Fruit fly (Drosophila melanogaster) whole organism, wandering third instar larva: ENCODE data around the gene tll.
A peak's percentile ranks its signal among the peaks of the same experiment; 100 is the strongest.

Experiments used
- Abd-B ChIP-seq: fragments of >200 bp; optimal IDR thresholded peaks from 2 replicates; lab custom pipeline; 2017; ENCODE audit warnings: missing biosample characterization, missing genetic modification characterization
- CG32264 ChIP-seq: fragments of 200-800 bp; sonication (Bioruptor generic); optimal IDR thresholded peaks from 2 replicates; lab custom pipeline; 2016; ENCODE audit warnings: missing biosample characterization, missing genetic modification characterization
- CG9705 ChIP-seq: fragments of 200-800 bp; sonication (Bioruptor generic); optimal IDR thresholded peaks from 2 replicates; lab custom pipeline; 2018; ENCODE audit warnings: missing biosample characterization, mild to moderate bottlenecking, missing genetic modification characterization
- CrebA ChIP-seq: fragments of 200-800 bp; sonication (Bioruptor generic); optimal IDR thresholded peaks from 2 replicates; lab custom pipeline; 2016; ENCODE audit warnings: missing biosample characterization, mild to moderate bottlenecking, missing genetic modification characterization, borderline replicate concordance
- Dfd ChIP-seq: fragments of >200 bp; optimal IDR thresholded peaks from 2 replicates; lab custom pipeline; 2017; ENCODE audit warnings: missing biosample characterization, missing genetic modification characterization
- Dif ChIP-seq: fragments of 200-275, 200-300 bp; sonication (Bioruptor generic); optimal IDR thresholded peaks from 2 replicates; lab custom pipeline; 2018; ENCODE audit warnings: missing biosample characterization, missing genetic modification characterization; ENCODE audit not compliant: partially characterized antibody
- GATAd ChIP-seq: sonication (Bioruptor generic); optimal IDR thresholded peaks from 2 replicates; lab custom pipeline; 2016; ENCODE audit warnings: missing biosample characterization, missing genetic modification characterization
- HLH106 ChIP-seq: fragments of 200-800 bp; optimal IDR thresholded peaks from 3 replicates; lab custom pipeline; 2019; ENCODE audit warnings: missing biosample characterization, mild to moderate bottlenecking, missing genetic modification characterization, moderate library complexity
- Hnf4 ChIP-seq: fragments of 200-800 bp; sonication (Bioruptor generic); optimal IDR thresholded peaks from 2 replicates; lab custom pipeline; 2016; ENCODE audit warnings: missing biosample characterization, mild to moderate bottlenecking, missing genetic modification characterization
- Hr78 ChIP-seq: fragments of >200 bp; optimal IDR thresholded peaks from 2 replicates; lab custom pipeline; 2017; ENCODE audit warnings: missing biosample characterization, missing genetic modification characterization
- Hr83 ChIP-seq: fragments of 200-300 bp; sonication (Bioruptor generic); optimal IDR thresholded peaks from 2 replicates; lab custom pipeline; 2016; ENCODE audit warnings: missing biosample characterization, mild to moderate bottlenecking, missing genetic modification characterization, moderate library complexity; ENCODE audit not compliant: poor library complexity, severe bottlenecking
- Jra ChIP-seq: sonication (Bioruptor generic); optimal IDR thresholded peaks from 2 replicates; lab custom pipeline; 2016; ENCODE audit warnings: missing biosample characterization, missing genetic modification characterization
- Mio ChIP-seq: sonication (Bioruptor generic); optimal IDR thresholded peaks from 2 replicates; lab custom pipeline; 2016; ENCODE audit warnings: missing biosample characterization, missing genetic modification characterization
- Myc ChIP-seq: fragments of >200 bp; optimal IDR thresholded peaks from 2 replicates; lab custom pipeline; 2017
- N ChIP-seq: fragments of >200 bp; optimal IDR thresholded peaks from 2 replicates; lab custom pipeline; 2018; ENCODE audit warnings: missing biosample characterization, missing external identifiers, missing genetic modification characterization
- OdsH ChIP-seq: fragments of 200-800 bp; sonication (Bioruptor generic); optimal IDR thresholded peaks from 2 replicates; lab custom pipeline; 2016; ENCODE audit warnings: missing biosample characterization, mild to moderate bottlenecking, missing genetic modification characterization
- Rel ChIP-seq, 2 experiments: fragments of 200-800 bp; sonication (Bioruptor generic) in 1 of 2; optimal IDR thresholded peaks; 2 replicates in 1 of 2; 3 replicates in 1 of 2; lab custom pipeline; 2016 to 2019; ENCODE audit warnings: mild to moderate bottlenecking in 2 of 2, missing biosample characterization in 2 of 2, missing genetic modification characterization in 2 of 2, moderate library complexity in 1 of 2
- Sp1 ChIP-seq: fragments of 200-800 bp; sonication (Bioruptor generic); optimal IDR thresholded peaks from 3 replicates; lab custom pipeline; 2019; ENCODE audit warnings: missing biosample characterization, mild to moderate bottlenecking, missing genetic modification characterization, moderate library complexity
- Vsx2 ChIP-seq: fragments of 200-300, 225-300 bp; sonication (Bioruptor generic); optimal IDR thresholded peaks from 2 replicates; lab custom pipeline; 2018; ENCODE audit warnings: missing biosample characterization, missing genetic modification characterization; ENCODE audit not compliant: partially characterized antibody
- br ChIP-seq: fragments of 200-800 bp; sonication (Bioruptor generic); optimal IDR thresholded peaks from 2 replicates; lab custom pipeline; 2016; ENCODE audit warnings: missing biosample characterization, missing genetic modification characterization
- brk ChIP-seq: fragments of 200-800 bp; sonication (Bioruptor generic); optimal IDR thresholded peaks from 2 replicates; lab custom pipeline; 2016; ENCODE audit warnings: missing biosample characterization, mild to moderate bottlenecking, missing genetic modification characterization
- dl ChIP-seq, 2 experiments: fragments of 175-275, 200-275 bp in 1 of 2; fragments of 200-275 bp in 1 of 2; sonication (Bioruptor generic); optimal IDR thresholded peaks; lab custom pipeline; 2018; ENCODE audit warnings: mild to moderate bottlenecking in 2 of 2, missing biosample characterization in 2 of 2, missing genetic modification characterization in 2 of 2, moderate library complexity in 2 of 2; ENCODE audit not compliant: partially characterized antibody in 2 of 2, insufficient read depth in 1 of 2
- dmrt93B ChIP-seq: fragments of 200-800 bp; sonication (Bioruptor generic); optimal IDR thresholded peaks from 2 replicates; lab custom pipeline; 2018; ENCODE audit warnings: missing biosample characterization, mild to moderate bottlenecking, missing genetic modification characterization
- dsf ChIP-seq: sonication (Bioruptor generic); optimal IDR thresholded peaks from 2 replicates; lab custom pipeline; 2016; ENCODE audit warnings: missing biosample characterization, missing genetic modification characterization, borderline replicate concordance
- ey ChIP-seq: fragments of 200-800 bp; sonication (Bioruptor generic); optimal IDR thresholded peaks from 2 replicates; lab custom pipeline; 2016; ENCODE audit warnings: missing biosample characterization, missing genetic modification characterization
- foxo ChIP-seq, 2 experiments: fragments of 200-800 bp; sonication (Bioruptor generic); optimal IDR thresholded peaks; 2 replicates in 1 of 2; 3 replicates in 1 of 2; lab custom pipeline; 2016 to 2017; ENCODE audit warnings: missing biosample characterization in 2 of 2, missing genetic modification characterization in 2 of 2
- fru ChIP-seq: fragments of 200-800 bp; sonication (Bioruptor generic); optimal IDR thresholded peaks from 3 replicates; lab custom pipeline; 2016; ENCODE audit warnings: missing biosample characterization, mild to moderate bottlenecking, missing genetic modification characterization
- h ChIP-seq: fragments of 200-800 bp; sonication (Bioruptor generic); optimal IDR thresholded peaks from 3 replicates; lab custom pipeline; 2016; ENCODE audit warnings: missing biosample characterization, mild to moderate bottlenecking, missing genetic modification characterization
- jim ChIP-seq: fragments of 175-275, 200-325 bp; sonication (Bioruptor generic); optimal IDR thresholded peaks from 2 replicates; lab custom pipeline; 2016; ENCODE audit warnings: missing biosample characterization, mild to moderate bottlenecking, missing genetic modification characterization
- lola ChIP-seq: fragments of >200 bp; optimal IDR thresholded peaks from 2 replicates; lab custom pipeline; 2017; ENCODE audit warnings: missing biosample characterization, missing genetic modification characterization
- pan ChIP-seq: fragments of >200 bp; optimal IDR thresholded peaks from 2 replicates; lab custom pipeline; 2017
- psq ChIP-seq: fragments of 200-800 bp; sonication (Bioruptor generic); optimal IDR thresholded peaks from 3 replicates; lab custom pipeline; 2017; ENCODE audit warnings: missing biosample characterization, mild to moderate bottlenecking, missing genetic modification characterization, moderate library complexity
- rgr ChIP-seq: fragments of 200-800 bp; sonication (Bioruptor generic); optimal IDR thresholded peaks from 3 replicates; lab custom pipeline; 2016; ENCODE audit warnings: missing biosample characterization, mild to moderate bottlenecking, missing genetic modification characterization
- sage ChIP-seq: fragments of 200-800 bp; sonication (Bioruptor generic); optimal IDR thresholded peaks from 2 replicates; lab custom pipeline; 2016; ENCODE audit warnings: missing biosample characterization, mild to moderate bottlenecking, missing genetic modification characterization
- sv ChIP-seq: fragments of 200-800 bp; sonication (Bioruptor generic); optimal IDR thresholded peaks from 3 replicates; lab custom pipeline; 2016; ENCODE audit warnings: missing biosample characterization, missing genetic modification characterization
- tai ChIP-seq: sonication (Bioruptor generic); optimal IDR thresholded peaks from 2 replicates; lab custom pipeline; 2016; ENCODE audit warnings: missing biosample characterization, missing genetic modification characterization
- usp ChIP-seq: fragments of >200 bp; optimal IDR thresholded peaks from 2 replicates; lab custom pipeline; 2017; ENCODE audit warnings: missing biosample characterization, missing genetic modification characterization
- woc ChIP-seq: sonication (Bioruptor generic); optimal IDR thresholded peaks from 2 replicates; lab custom pipeline; 2016; ENCODE audit warnings: missing biosample characterization, mild to moderate bottlenecking, missing genetic modification characterization

tll gene

DNA sequence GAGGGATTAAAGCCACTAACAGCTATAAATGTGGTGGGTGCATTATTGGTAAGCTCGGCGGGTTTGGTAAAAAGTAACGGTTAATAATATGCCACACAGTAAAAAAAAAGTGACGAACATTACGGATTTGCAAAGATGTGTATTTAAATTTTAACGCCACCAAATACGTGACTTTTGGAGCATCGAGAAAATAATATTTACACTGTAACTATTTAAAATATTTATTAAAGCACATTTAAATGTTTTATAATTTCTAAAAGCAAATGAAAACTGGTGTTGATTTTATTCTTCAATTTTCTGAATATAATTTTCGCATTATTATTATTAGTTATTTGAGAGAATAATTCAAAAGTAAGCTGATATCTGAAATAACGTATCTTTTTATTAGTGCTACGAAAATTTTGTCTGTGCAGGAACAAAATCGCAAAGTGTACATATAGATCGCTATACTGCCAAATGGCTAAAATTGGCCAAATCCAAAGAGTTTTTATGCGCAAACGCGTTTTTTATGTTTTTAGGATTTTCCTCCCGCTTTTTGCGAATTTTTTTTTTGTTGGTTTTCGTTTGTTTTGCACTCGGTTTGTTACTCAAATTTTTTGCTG is 23.6 kb upstream of the tll start:
- TF ChIP-seq Rel (GFP tag; optimal IDR thresholded peaks at IDR 0.05; lab: Kevin White, UChicago) (no peak), Rel (tag; optimal IDR thresholded peaks at IDR 0.05; lab: Kevin White, UChicago) (no peak), foxo (GFP tag; optimal IDR thresholded peaks at IDR 0.05; lab: Kevin White, UChicago) (peak in 1 of 2 experiments; percentile 7)

- no peak for TF ChIP-seq Hnf4 (GFP tag; lab: Kevin White, UChicago)
- TF ChIP-seq Rel (GFP tag; optimal IDR thresholded peaks at IDR 0.05; lab: Kevin White, UChicago) = no peak
- no peak for TF ChIP-seq Rel (tag; optimal IDR thresholded peaks at IDR 0.05; lab: Kevin White, UChicago)
- no peak for TF ChIP-seq Dfd
- TF ChIP-seq Myc = no peak
- TF ChIP-seq sv (GFP tag; lab: Kevin White, UChicago) = no peak
- TF ChIP-seq Mio (GFP tag; lab: Kevin White, UChicago) = no peak
- no peak for TF ChIP-seq sage (GFP tag; lab: Kevin White, UChicago)
- TF ChIP-seq Dif (GFP tag; lab: Kevin White, UChicago) = no peak
- TF ChIP-seq usp = no peak
Observed at dm6 chr3R:30832130-30832529, 20.0 kb upstream of the tll start.

dm6 chr3R:30833078-30833477 is 19.0 kb upstream of the tll start:
- no peak for TF ChIP-seq Myc
- TF ChIP-seq GATAd (GFP tag; lab: Kevin White, UChicago) = no peak
- TF ChIP-seq lola = no peak
- TF ChIP-seq OdsH (GFP tag; lab: Kevin White, UChicago) = peak; percentile 46
- TF ChIP-seq Abd-B (GFP tag; lab: Kevin White, UChicago) = no peak
- peak in 1 of 2 experiments; percentile 66 for TF ChIP-seq foxo (GFP tag; optimal IDR thresholded peaks at IDR 0.05; lab: Kevin White, UChicago)
- TF ChIP-seq dl (GFP tag; optimal IDR thresholded peaks at IDR 0.05; lab: Kevin White, UChicago; ENCODE audit: insufficient read depth in 1 of 2, partially characterized antibody in 2 of 2) = no peak
- peak; percentile 16 for TF ChIP-seq Sp1 (GFP tag; lab: Kevin White, UChicago)
- TF ChIP-seq Dif (GFP tag; lab: Kevin White, UChicago) = no peak
- no peak for TF ChIP-seq dsf (GFP tag; lab: Kevin White, UChicago)
- no peak for TF ChIP-seq CG9705 (GFP tag; lab: Kevin White, UChicago)
- no peak for TF ChIP-seq Vsx2 (GFP tag; lab: Kevin White, UChicago)
- TF ChIP-seq psq (GFP tag; lab: Kevin White, UChicago) = peak; percentile 39
- peak; percentile 17 for TF ChIP-seq brk (GFP tag; lab: Kevin White, UChicago)
- TF ChIP-seq jim (GFP tag; lab: Kevin White, UChicago) = no peak
- TF ChIP-seq h = peak; percentile 50
- no peak for TF ChIP-seq CG32264 (GFP tag; lab: Kevin White, UChicago)
- peak; percentile 19 for TF ChIP-seq fru (GFP tag; lab: Kevin White, UChicago)
- no peak for TF ChIP-seq Dfd
- no peak for TF ChIP-seq Rel (GFP tag; optimal IDR thresholded peaks at IDR 0.05; lab: Kevin White, UChicago)
- TF ChIP-seq Rel (tag; optimal IDR thresholded peaks at IDR 0.05; lab: Kevin White, UChicago) = no peak
- no peak for TF ChIP-seq sage (GFP tag; lab: Kevin White, UChicago)
- peak; percentile 40 for TF ChIP-seq Hnf4 (GFP tag; lab: Kevin White, UChicago)
- peak; percentile 59 for TF ChIP-seq rgr (GFP tag; lab: Kevin White, UChicago)
- no peak for TF ChIP-seq Hr83 (GFP tag; lab: Kevin White, UChicago)
- TF ChIP-seq Hr78 = no peak
- no peak for TF ChIP-seq Jra (GFP tag; lab: Kevin White, UChicago)
- TF ChIP-seq sv (GFP tag; lab: Kevin White, UChicago) = no peak
- TF ChIP-seq HLH106 (tag; lab: Kevin White, UChicago) = no peak
- no peak for TF ChIP-seq N (GFP tag; lab: Kevin White, UChicago)
- TF ChIP-seq CrebA = no peak
- peak; percentile 4 for TF ChIP-seq ey (GFP tag; lab: Kevin White, UChicago)
- no peak for TF ChIP-seq br (GFP tag; lab: Kevin White, UChicago)
- no peak for TF ChIP-seq dmrt93B (GFP tag; lab: Kevin White, UChicago)
- no peak for TF ChIP-seq pan (lab: Kevin White, UChicago)
- TF ChIP-seq tai = no peak
- TF ChIP-seq woc (GFP tag; lab: Kevin White, UChicago) = no peak
